Worm (Caenorhabditis elegans) whole organism, L4 larva: ENCODE results near the gene F55G11.10.

Experiments
- F49E8.2 ChIP-seq: sonication (generic microtip); optimal IDR thresholded peaks from 2 replicates; lab custom pipeline; 2016; ENCODE audit warnings: missing compliant biosample characterization, mild to moderate bottlenecking, missing genetic modification characterization, borderline replicate concordance
- fkh-10 ChIP-seq: fragments of 150-350 bp; optimal IDR thresholded peaks from 2 replicates; lab custom pipeline; 2014; ENCODE audit warnings: missing biosample characterization, missing genetic modification reagents, missing genetic modification characterization
- lin-13 ChIP-seq: fragments of 150-350 bp; optimal IDR thresholded peaks from 2 replicates; lab custom pipeline; 2014; ENCODE audit warnings: missing biosample characterization, missing genetic modification reagents, missing genetic modification characterization
- lin-15B ChIP-seq: fragments of 150-350 bp; sonication (generic microtip); optimal IDR thresholded peaks from 3 replicates; lab custom pipeline; 2014; ENCODE audit warnings: missing biosample characterization, missing genetic modification characterization
- nhr-76 ChIP-seq: fragments of 150-350 bp; optimal IDR thresholded peaks from 2 replicates; lab custom pipeline; 2014; ENCODE audit warnings: missing biosample characterization, missing genetic modification characterization
- pqm-1 ChIP-seq: sonication (generic microtip); optimal IDR thresholded peaks from 2 replicates; lab custom pipeline; 2017; ENCODE audit warnings: missing biosample characterization, missing genetic modification characterization
- snpc-1.2 ChIP-seq: fragments of 200-800 bp; sonication (Bioruptor generic); IDR thresholded peaks from 2 replicates; pipeline ENCODE4 v1.3.6; 2022; ENCODE audit warnings: missing genetic modification reagents, missing genetic modification characterization, missing compliant biosample characterization
- spr-1 ChIP-seq: sonication (generic microtip); optimal IDR thresholded peaks from 2 replicates; lab custom pipeline; 2016; ENCODE audit warnings: mild to moderate bottlenecking, missing genetic modification characterization, missing compliant biosample characterization
- unc-39 ChIP-seq: sonication (generic microtip); optimal IDR thresholded peaks from 2 replicates; lab custom pipeline; 2017; ENCODE audit warnings: missing biosample characterization, missing genetic modification characterization
- zip-2 ChIP-seq: fragments of 150-350 bp; optimal IDR thresholded peaks from 2 replicates; lab custom pipeline; 2014; ENCODE audit warnings: missing biosample characterization, missing genetic modification characterization

ce11 chrIV:12965074-12965473 lies 16.5 kb downstream of the F55G11.10 start, which contains the start of gene dod-22:
- TF ChIP-seq unc-39 (tag; lab: Kevin White, UChicago) (no peak), lin-13 (no peak), spr-1 (tag; lab: Kevin White, UChicago) (no peak), zip-2 (no peak), fkh-10 (no peak), nhr-76 (tag; lab: Kevin White, UChicago) (no peak), lin-15B (tag; lab: Kevin White, UChicago) (no peak), F49E8.2 (tag; lab: Kevin White, UChicago) (no peak), pqm-1 (peak; percentile 29), snpc-1.2 (GFP tag; lab: Robert Waterston, UW) (no peak)
